Worm (Caenorhabditis elegans): ENCODE measurements around the gene W09D10.4.

W09D10.4 gene

DNA sequence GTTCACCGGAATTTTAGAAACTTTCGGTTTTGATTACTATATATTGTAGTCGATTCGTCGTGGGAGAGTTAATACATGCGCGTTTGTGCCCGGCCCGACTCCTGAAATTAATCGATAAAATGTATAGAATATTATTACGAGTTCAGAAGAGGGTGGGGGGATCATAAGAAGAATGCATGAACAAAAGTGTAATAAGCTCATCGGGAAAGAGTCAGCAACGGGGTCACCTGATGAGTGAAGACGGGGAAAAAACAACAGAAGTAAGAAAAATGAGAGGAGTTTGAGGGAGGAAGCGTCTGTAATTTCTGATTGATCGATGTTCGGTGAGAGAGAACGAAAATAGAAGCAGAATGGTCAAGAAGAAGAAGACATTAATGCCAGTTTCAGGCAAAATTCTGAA is at the start of gene W09D10.4:
W09D10.4 (minus strand) TSS at position 101 of the 400 bp plus-strand sequence.
- no peak for TF ChIP-seq F37D6.2 (tag; optimal IDR thresholded peaks at IDR 0.05)
- no peak for TF ChIP-seq mxl-2 (GFP tag; conservative IDR thresholded peaks at IDR 0.05)
- TF ChIP-seq nhr-42 (GFP tag; IDR thresholded peaks at IDR 0.05): no peak
- TF ChIP-seq lin-13 (GFP tag; optimal IDR thresholded peaks at IDR 0.05): no peak
- TF ChIP-seq nhr-11 (tag; optimal IDR thresholded peaks at IDR 0.05): peak; percentile 3
- no peak for TF ChIP-seq lsy-2 (tag; optimal IDR thresholded peaks at IDR 0.05)
- TF ChIP-seq daf-16 (GFP tag; optimal IDR thresholded peaks at IDR 0.05): peak in 1 of 2 experiments; percentile 19
- no peak for TF ChIP-seq daf-16 (tag; optimal IDR thresholded peaks at IDR 0.05)
- TF ChIP-seq snpc-4 (tag; optimal IDR thresholded peaks at IDR 0.05): no peak
- peak; percentile 5 for TF ChIP-seq T20F7.1 (GFP tag; optimal IDR thresholded peaks at IDR 0.05)
- TF ChIP-seq snpc-1.2 (GFP tag; IDR thresholded peaks at IDR 0.05): no peak
- no peak for TF ChIP-seq ama-1 (optimal IDR thresholded peaks at IDR 0.05)

DNA sequence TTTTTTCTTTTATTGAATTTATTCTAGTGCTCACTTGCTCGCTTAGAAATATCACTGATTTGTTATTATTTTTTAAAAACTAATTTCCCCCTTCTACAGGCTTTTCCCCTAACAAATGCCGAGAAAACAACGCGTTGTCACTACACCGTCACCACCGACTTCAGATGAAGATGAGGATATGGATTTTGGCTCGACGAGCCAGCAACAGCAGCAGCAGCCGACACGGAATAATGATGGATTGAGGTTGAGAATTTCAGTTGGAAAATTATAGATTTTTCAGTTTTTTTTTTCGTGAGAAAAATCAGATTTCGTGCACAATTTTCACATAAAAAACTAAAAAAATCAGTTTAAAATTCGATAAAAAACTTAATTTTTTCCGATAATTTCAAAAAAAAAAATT is 47.0 kb upstream of the W09D10.4 start, which contains the start of gene dpy-28:
dpy-28 (plus strand) TSS at position 100 of the 400 bp plus-strand sequence.
- TF ChIP-seq zip-2 (tag; optimal IDR thresholded peaks at IDR 0.05): no peak
- TF ChIP-seq tag-97 (GFP tag; IDR thresholded peaks at IDR 0.05): no peak
- TF ChIP-seq nhr-28 (tag; optimal IDR thresholded peaks at IDR 0.05): no peak
- TF ChIP-seq daf-16 (GFP tag; optimal IDR thresholded peaks at IDR 0.05): no peak
- TF ChIP-seq daf-16 (tag; optimal IDR thresholded peaks at IDR 0.05): peak; percentile 20
- TF ChIP-seq lim-7 (GFP tag; IDR thresholded peaks at IDR 0.05): no peak
- peak; percentile 81 for TF ChIP-seq aha-1 (tag)
- TF ChIP-seq attf-4 (tag; optimal IDR thresholded peaks at IDR 0.05): no peak
- no peak for TF ChIP-seq F49E8.2 (tag; optimal IDR thresholded peaks at IDR 0.05; ENCODE audit: borderline replicate concordance)
- peak; percentile 34 for TF ChIP-seq mep-1 (tag; optimal IDR thresholded peaks at IDR 0.05)
- peak; percentile 70 for TF ChIP-seq ama-1 (optimal IDR thresholded peaks at IDR 0.05)
- no peak for TF ChIP-seq ztf-11 (tag; optimal IDR thresholded peaks at IDR 0.05)

DNA sequence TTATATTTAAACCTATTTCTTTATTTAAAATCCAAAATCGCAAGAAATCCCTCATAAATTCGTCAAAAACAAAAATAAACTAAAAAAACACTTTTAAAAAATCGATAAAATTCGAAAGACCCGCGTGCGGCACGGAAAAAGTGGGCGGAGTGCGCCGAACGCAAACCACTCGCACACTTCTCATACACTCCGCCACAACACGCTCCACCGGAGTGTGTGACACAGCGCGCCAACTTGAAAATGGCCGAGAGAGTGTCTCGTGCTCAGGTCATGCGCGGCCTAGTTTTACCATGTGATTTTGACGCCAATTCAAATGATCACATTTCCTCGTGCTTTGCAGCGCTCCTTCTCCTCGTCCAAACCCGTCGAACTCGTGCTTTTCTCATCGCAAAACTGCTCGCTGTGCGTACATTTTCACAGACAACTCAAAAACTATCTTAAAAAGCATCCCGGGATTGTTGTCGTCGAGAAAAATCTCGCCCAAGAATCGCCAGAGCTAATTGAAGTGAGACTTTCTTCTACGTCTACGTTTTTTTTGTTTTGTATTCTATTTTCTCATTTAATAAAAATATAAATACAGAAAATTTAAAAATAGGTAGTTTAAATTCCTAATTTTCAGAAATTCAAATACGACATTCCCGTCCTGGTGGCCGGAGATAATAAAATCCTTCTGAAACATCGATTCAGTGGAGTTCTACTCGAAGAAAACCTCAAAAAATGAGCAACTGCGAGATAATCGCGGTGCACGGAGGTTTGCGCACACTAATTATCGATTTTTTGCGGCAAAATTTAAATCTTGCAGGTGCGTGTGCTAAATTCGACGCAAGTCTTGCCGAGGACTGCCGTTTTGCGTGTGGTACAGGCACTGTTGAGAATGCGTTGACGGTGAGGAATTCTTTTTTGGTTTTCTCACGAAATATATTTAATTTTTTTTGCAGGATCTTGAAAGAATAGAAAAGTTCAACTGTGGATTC is 43.3 kb upstream of the W09D10.4 start, which contains the start of gene tasp-1:
tasp-1 (plus strand) TSS at position 258 of the 974 bp plus-strand sequence.
- TF ChIP-seq unc-62 (GFP tag; optimal IDR thresholded peaks at IDR 0.05 in 1 of 2): peak; percentile 68 to 100
- TF ChIP-seq unc-62 (tag; optimal IDR thresholded peaks at IDR 0.05): peak; percentile 90
- peak; percentile 79 for TF ChIP-seq attf-4 (tag; optimal IDR thresholded peaks at IDR 0.05)
- TF ChIP-seq pqm-1 (tag; optimal IDR thresholded peaks at IDR 0.05): peak; percentile 86
- peak; percentile 99 for TF ChIP-seq daf-8 (GFP tag; IDR thresholded peaks at IDR 0.05)
- TF ChIP-seq set-16 (GFP tag; IDR thresholded peaks at IDR 0.05): peak; percentile 99
- TF ChIP-seq ces-1 (GFP tag; optimal IDR thresholded peaks at IDR 0.05): peak; percentile 94
- TF ChIP-seq nhr-28 (tag; optimal IDR thresholded peaks at IDR 0.05): peak; percentile 100
- TF ChIP-seq nhr-111 (GFP tag; optimal IDR thresholded peaks at IDR 0.05): peak; percentile 98
- peak; percentile 100 for TF ChIP-seq tra-1 (GFP tag; IDR thresholded peaks at IDR 0.05)
- TF ChIP-seq nhr-41 (GFP tag; IDR thresholded peaks at IDR 0.05): peak; percentile 99
- peak; percentile 100 for TF ChIP-seq nhr-10 (tag; optimal IDR thresholded peaks at IDR 0.05)
- peak; percentile 100 for TF ChIP-seq hmg-1.1 (GFP tag; IDR thresholded peaks at IDR 0.05)
- peak; percentile 98 for TF ChIP-seq lim-7 (GFP tag; IDR thresholded peaks at IDR 0.05)
- peak; percentile 100 for TF ChIP-seq nhr-77 (tag; optimal IDR thresholded peaks at IDR 0.05)
- TF ChIP-seq zip-11 (GFP tag; IDR thresholded peaks at IDR 0.05): peak; percentile 80; the same call in 1 of the 2 replicates
- peak; percentile 88 for TF ChIP-seq cey-2 (tag; optimal IDR thresholded peaks at IDR 0.05; ENCODE audit: borderline replicate concordance, insufficient read depth)
- TF ChIP-seq egl-27 (tag; optimal IDR thresholded peaks at IDR 0.05): peak; percentile 88
- peak; percentile 100 for TF ChIP-seq mdt-29 (GFP tag; IDR thresholded peaks at IDR 0.05)
- TF ChIP-seq nhr-42 (GFP tag; IDR thresholded peaks at IDR 0.05): peak; percentile 100
- peak; percentile 93 for TF ChIP-seq zip-2 (tag; optimal IDR thresholded peaks at IDR 0.05)
- peak; percentile 99 for TF ChIP-seq nhr-25 (tag; optimal IDR thresholded peaks at IDR 0.05; ENCODE audit: borderline replicate concordance, insufficient read depth)
- peak; percentile 98 to 100 for TF ChIP-seq mdl-1 (tag; optimal IDR thresholded peaks at IDR 0.05)
- peak; percentile 94 for TF ChIP-seq aly-2 (tag; optimal IDR thresholded peaks at IDR 0.05)
- TF ChIP-seq php-3 (GFP tag; IDR thresholded peaks at IDR 0.05): peak; percentile 99
- peak; percentile 99 for TF ChIP-seq spr-3 (GFP tag; optimal IDR thresholded peaks at IDR 0.05)
- peak; percentile 98 for TF ChIP-seq D1046.2 (GFP tag; IDR thresholded peaks at IDR 0.05)
- peak; percentile 100 for TF ChIP-seq hlh-30 (tag; optimal IDR thresholded peaks at IDR 0.05; ENCODE audit: insufficient read depth)
- peak; percentile 99 for TF ChIP-seq lin-29 (GFP tag; IDR thresholded peaks at IDR 0.05)
- TF ChIP-seq skn-1 (tag; optimal IDR thresholded peaks at IDR 0.05): peak; percentile 98

Measured in whole organism, L4 larva.